Fruit fly (Drosophila melanogaster): ENCODE measurements around the gene Cyp9f3.

dm6 chr3R:12445468-12445867 lies 46.7 kb upstream of the Cyp9f3 start:
- TF ChIP-seq usp (GFP tag; optimal IDR thresholded peaks at IDR 0.05), result no peak
- TF ChIP-seq psq (optimal IDR thresholded peaks at IDR 0.05), result no peak

Data from whole organism.